Worm (Caenorhabditis elegans) whole organism, L2 larva: Measurements from ENCODE around the gene F40F8.5.

Experiments used
- F13H6.1 ChIP-seq: sonication (generic microtip); optimal IDR thresholded peaks from 2 replicates; lab custom pipeline; 2016; ENCODE audit warnings: missing genetic modification characterization, missing compliant biosample characterization
- R02D3.7 ChIP-seq: fragments of 150-350 bp; optimal IDR thresholded peaks from 2 replicates; lab custom pipeline; 2014; ENCODE audit warnings: missing biosample characterization, missing genetic modification characterization
- Y55F3AM.14 ChIP-seq: fragments of 200-800 bp; sonication (Bioruptor generic); optimal IDR thresholded peaks from 2 replicates; lab custom pipeline; 2018; ENCODE audit warnings: mild to moderate bottlenecking, missing genetic modification characterization, missing compliant biosample characterization
- ZK546.5 ChIP-seq: sonication (generic microtip); optimal IDR thresholded peaks from 2 replicates; lab custom pipeline; 2017; ENCODE audit warnings: missing biosample characterization, missing genetic modification characterization
- alr-1 ChIP-seq: fragments of 150-350 bp; optimal IDR thresholded peaks from 2 replicates; lab custom pipeline; 2014; ENCODE audit warnings: missing biosample characterization, missing genetic modification characterization
- aly-2 ChIP-seq: fragments of 150-350 bp; optimal IDR thresholded peaks from 2 replicates; lab custom pipeline; 2014; ENCODE audit warnings: missing biosample characterization, missing genetic modification characterization
- ama-1 ChIP-seq: fragments of 150-350 bp; optimal IDR thresholded peaks from 2 replicates; lab custom pipeline; 2018; ENCODE audit warnings: inconsistent platforms
- blmp-1 ChIP-seq: sonication (generic microtip); optimal IDR thresholded peaks from 2 replicates; lab custom pipeline; 2017; ENCODE audit warnings: missing genetic modification characterization, mild to moderate bottlenecking, missing compliant biosample characterization, antibody characterized with exemption, moderate library complexity; ENCODE audit not compliant: insufficient read depth
- ceh-16 ChIP-seq: fragments of 150-350 bp; optimal IDR thresholded peaks from 2 replicates; lab custom pipeline; 2014; ENCODE audit warnings: missing biosample characterization, missing genetic modification characterization
- ceh-82 ChIP-seq: fragments of 150-350 bp; optimal IDR thresholded peaks from 2 replicates; lab custom pipeline; 2014; ENCODE audit warnings: missing biosample characterization, missing genetic modification characterization
- crh-2 ChIP-seq: sonication (generic microtip); optimal IDR thresholded peaks from 2 replicates; lab custom pipeline; 2017; ENCODE audit warnings: missing biosample characterization, missing genetic modification characterization
- egl-27 ChIP-seq: sonication (generic microtip); optimal IDR thresholded peaks from 3 replicates; lab custom pipeline; 2017; ENCODE audit warnings: missing biosample characterization, missing genetic modification reagents, missing genetic modification characterization
- elt-1 ChIP-seq: fragments of 150-350 bp; optimal IDR thresholded peaks from 2 replicates; lab custom pipeline; 2014; ENCODE audit warnings: missing biosample characterization, missing genetic modification characterization
- lin-11 ChIP-seq: fragments of 150-350 bp; sonication (generic microtip); optimal IDR thresholded peaks from 2 replicates; lab custom pipeline; 2014; ENCODE audit warnings: missing biosample characterization, missing genetic modification characterization, inconsistent platforms, mixed read lengths
- lin-13 ChIP-seq: fragments of 150-350 bp; optimal IDR thresholded peaks from 2 replicates; lab custom pipeline; 2014; ENCODE audit warnings: missing biosample characterization, missing genetic modification reagents, missing genetic modification characterization
- lsy-2 ChIP-seq, 2 experiments: fragments of 150-350 bp in 1 of 2; sonication (generic microtip) in 1 of 2; optimal IDR thresholded peaks; 2 replicates each; lab custom pipeline; 2014 to 2017; ENCODE audit warnings: missing biosample characterization in 2 of 2, missing genetic modification characterization in 2 of 2
- mab-5 ChIP-seq: fragments of 150-350 bp; optimal IDR thresholded peaks from 2 replicates; lab custom pipeline; 2014; ENCODE audit warnings: missing biosample characterization, missing genetic modification characterization
- mbf-1 ChIP-seq: sonication (generic microtip); optimal IDR thresholded peaks from 2 replicates; lab custom pipeline; 2017; ENCODE audit warnings: missing biosample characterization, missing genetic modification characterization
- mdl-1 ChIP-seq, 2 experiments: fragments of 150-350 bp in 1 of 2; sonication (generic microtip) in 1 of 2; optimal IDR thresholded peaks; 2 replicates each; lab custom pipeline; 2017; ENCODE audit warnings: missing biosample characterization in 2 of 2, missing genetic modification characterization in 2 of 2
- nhr-10 ChIP-seq: sonication (generic microtip); optimal IDR thresholded peaks from 2 replicates; lab custom pipeline; 2017; ENCODE audit warnings: missing biosample characterization, missing genetic modification characterization
- nhr-11 ChIP-seq: fragments of 150-350 bp; optimal IDR thresholded peaks from 2 replicates; lab custom pipeline; 2014; ENCODE audit warnings: missing biosample characterization, missing genetic modification characterization
- nhr-12 ChIP-seq: fragments of 150-350 bp; optimal IDR thresholded peaks from 2 replicates; lab custom pipeline; 2014; ENCODE audit warnings: missing biosample characterization, missing genetic modification characterization
- nhr-129 ChIP-seq: fragments of 150-350 bp; optimal IDR thresholded peaks from 2 replicates; lab custom pipeline; 2014; ENCODE audit warnings: missing biosample characterization, missing genetic modification characterization
- nhr-21 ChIP-seq: fragments of 150-350 bp; optimal IDR thresholded peaks from 2 replicates; lab custom pipeline; 2014; ENCODE audit warnings: missing biosample characterization, missing genetic modification characterization
- nhr-23 ChIP-seq: fragments of 150-350 bp; optimal IDR thresholded peaks from 2 replicates; lab custom pipeline; 2014; ENCODE audit warnings: missing biosample characterization, missing genetic modification reagents, missing genetic modification characterization
- nhr-237 ChIP-seq: fragments of 150-350 bp; optimal IDR thresholded peaks from 2 replicates; lab custom pipeline; 2014; ENCODE audit warnings: missing biosample characterization, missing genetic modification characterization
- nhr-25 ChIP-seq: fragments of 150-350 bp; sonication (generic microtip); optimal IDR thresholded peaks from 3 replicates; lab custom pipeline; 2014; ENCODE audit warnings: missing biosample characterization, missing genetic modification characterization
- nhr-6 ChIP-seq: fragments of 150-350 bp; optimal IDR thresholded peaks from 2 replicates; lab custom pipeline; 2014; ENCODE audit warnings: missing biosample characterization, missing genetic modification characterization
- nhr-77 ChIP-seq: fragments of 150-350 bp; optimal IDR thresholded peaks from 2 replicates; lab custom pipeline; 2014; ENCODE audit warnings: missing biosample characterization, missing genetic modification characterization
- skn-1 ChIP-seq: sonication (generic microtip); optimal IDR thresholded peaks from 2 replicates; lab custom pipeline; 2017; ENCODE audit warnings: missing biosample characterization, missing genetic modification characterization
- sma-3 ChIP-seq: sonication (generic microtip); optimal IDR thresholded peaks from 2 replicates; lab custom pipeline; 2016; ENCODE audit warnings: missing genetic modification reagents, missing genetic modification characterization, missing compliant biosample characterization
- sma-9 ChIP-seq, 2 experiments: fragments of 150-350 bp in 1 of 2; sonication (generic microtip) in 1 of 2; optimal IDR thresholded peaks; 2 replicates each; lab custom pipeline; 2014 to 2016; ENCODE audit warnings: missing genetic modification characterization in 2 of 2, mild to moderate bottlenecking in 1 of 2, missing biosample characterization in 1 of 2, missing compliant biosample characterization in 1 of 2, missing genetic modification reagents in 1 of 2, moderate library complexity in 1 of 2
- unc-39 ChIP-seq: fragments of 150-350 bp; optimal IDR thresholded peaks from 2 replicates; lab custom pipeline; 2014; ENCODE audit warnings: missing biosample characterization, missing genetic modification characterization
- unc-55 ChIP-seq: fragments of 150-350 bp; sonication (generic microtip); optimal IDR thresholded peaks from 3 replicates; lab custom pipeline; 2014; ENCODE audit warnings: missing biosample characterization, missing genetic modification reagents, missing genetic modification characterization
- unc-62 ChIP-seq: fragments of 150-350 bp; optimal IDR thresholded peaks from 2 replicates; lab custom pipeline; 2014; ENCODE audit warnings: missing biosample characterization, missing genetic modification reagents, missing genetic modification characterization
- zag-1 ChIP-seq: fragments of 150-350 bp; optimal IDR thresholded peaks from 2 replicates; lab custom pipeline; 2014; ENCODE audit warnings: missing biosample characterization, missing genetic modification characterization
- ztf-1 ChIP-seq: fragments of 200-800 bp; sonication (Bioruptor generic); conservative IDR thresholded peaks from 2 replicates; pipeline ENCODE4 v1.3.6; 2022; ENCODE audit warnings: missing genetic modification characterization, missing compliant biosample characterization
- ztf-11 ChIP-seq: sonication (generic microtip); optimal IDR thresholded peaks from 2 replicates; lab custom pipeline; 2017; ENCODE audit warnings: missing biosample characterization, missing genetic modification characterization

The F40F8.5 gene

DNA sequence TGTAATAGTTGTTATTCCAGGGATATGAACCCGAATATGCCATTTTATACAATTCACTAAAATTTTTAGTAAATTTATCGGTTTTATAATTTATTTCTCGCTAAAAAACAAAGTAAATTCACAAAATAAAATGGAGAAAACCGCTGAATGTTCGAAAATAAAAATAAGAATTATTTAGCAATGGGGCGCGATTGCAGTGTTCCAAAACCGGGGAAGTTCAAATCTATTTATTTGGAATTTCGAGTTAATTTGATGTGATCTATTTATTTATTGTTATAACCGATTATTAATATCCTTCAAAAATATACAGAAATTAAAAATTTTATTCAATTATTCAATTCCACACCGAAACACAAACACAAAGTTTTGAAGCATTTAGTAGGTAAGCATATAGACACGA is 2.2 kb downstream of the F40F8.5 start, which contains the start of gene F40F8.11 (continued):
- TF ChIP-seq unc-62 (GFP tag; lab: Kevin White, UChicago) = no peak
- TF ChIP-seq nhr-25 (tag; lab: Kevin White, UChicago) = peak; percentile 38
- TF ChIP-seq ceh-16 (tag; lab: Kevin White, UChicago) = no peak
- peak; percentile 15 for TF ChIP-seq F13H6.1 (tag; lab: Kevin White, UChicago)
- TF ChIP-seq ama-1 = no peak
- no peak for TF ChIP-seq nhr-23 (tag; lab: Kevin White, UChicago)
- no peak for TF ChIP-seq mbf-1
- TF ChIP-seq alr-1 (tag; lab: Kevin White, UChicago) = no peak
- peak; percentile 54 for TF ChIP-seq lin-13 (GFP tag; lab: Kevin White, UChicago)
- TF ChIP-seq blmp-1 = no peak
- TF ChIP-seq aly-2 (tag; lab: Kevin White, UChicago) = no peak
- no peak for TF ChIP-seq sma-3
- no peak for TF ChIP-seq skn-1 (tag; lab: Kevin White, UChicago)
- no peak for TF ChIP-seq zag-1
- TF ChIP-seq ceh-82 (tag; lab: Kevin White, UChicago) = no peak
- TF ChIP-seq ztf-1 (GFP tag; lab: Robert Waterston, UW) = no peak
- peak; percentile 1 for TF ChIP-seq nhr-129 (tag; lab: Kevin White, UChicago)
- no peak for TF ChIP-seq nhr-12
- no peak for TF ChIP-seq Y55F3AM.14 (GFP tag; lab: Kevin White, UChicago)
- no peak for TF ChIP-seq ztf-11 (tag; lab: Kevin White, UChicago)
- no peak for TF ChIP-seq egl-27 (tag; lab: Kevin White, UChicago)
- TF ChIP-seq nhr-21 (tag; lab: Kevin White, UChicago) = no peak
- peak; percentile 44 for TF ChIP-seq mab-5 (tag; lab: Kevin White, UChicago)
- TF ChIP-seq, all 48 proteins: peak for 11

DNA sequence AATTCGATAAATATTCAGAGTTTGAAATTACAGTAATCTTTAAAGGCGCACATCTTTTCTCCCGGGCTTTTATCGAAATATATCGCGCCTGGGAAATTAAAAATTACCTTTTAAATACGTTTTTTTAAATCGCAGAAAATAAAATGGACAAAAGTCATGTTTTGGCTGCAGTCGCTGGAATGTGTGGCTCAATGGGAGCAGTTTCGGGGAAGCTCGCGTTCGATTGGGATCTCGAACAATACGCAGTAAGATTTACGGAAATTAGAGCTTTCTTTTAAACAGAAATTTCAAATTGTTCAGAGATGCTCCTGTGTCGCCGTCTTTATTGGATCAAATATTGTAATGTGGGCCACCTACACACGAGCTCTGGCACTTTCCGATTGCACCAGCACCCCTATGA is 5.2 kb downstream of the F40F8.5 start, which contains the start of gene F40F8.12:
Gene F40F8.12, plus strand, starts transcription at position 301 of the 400 bp plus-strand sequence.
- TF ChIP-seq unc-55 (GFP tag; lab: Kevin White, UChicago) (no peak), nhr-23 (tag; lab: Kevin White, UChicago) (no peak), nhr-6 (tag; lab: Kevin White, UChicago) (no peak), elt-1 (tag; lab: Kevin White, UChicago) (no peak), crh-2 (tag; lab: Kevin White, UChicago) (no peak), unc-39 (tag; lab: Kevin White, UChicago) (no peak)

DNA sequence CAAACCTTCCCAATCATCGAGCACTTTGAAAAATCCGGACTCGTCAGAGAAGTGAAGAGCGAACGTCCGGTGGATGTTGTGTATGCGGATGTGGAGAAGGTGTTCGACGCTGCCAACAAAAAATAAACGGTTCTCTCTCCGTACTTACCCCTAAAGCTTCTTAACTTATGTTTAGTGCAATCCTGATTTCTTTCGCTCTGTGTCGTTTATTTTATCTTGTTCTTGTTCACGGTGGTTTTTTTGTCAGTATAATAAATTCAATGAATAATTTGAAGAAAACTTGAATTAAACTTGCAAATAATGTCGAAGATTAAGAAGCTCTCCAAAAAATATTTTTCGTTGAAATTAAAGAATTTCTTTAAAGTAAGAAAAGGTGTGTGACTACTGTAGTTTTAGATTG is 5.7 kb downstream of the F40F8.5 start, which contains the start of gene F40F8.3:
Gene F40F8.3, plus strand, starts transcription at position 301 of the 400 bp plus-strand sequence.
- TF ChIP-seq nhr-12 (no peak), blmp-1 (no peak), nhr-237 (tag; lab: Kevin White, UChicago) (no peak), ceh-16 (tag; lab: Kevin White, UChicago) (no peak), nhr-77 (tag; lab: Kevin White, UChicago) (no peak), ceh-82 (tag; lab: Kevin White, UChicago) (no peak)

DNA sequence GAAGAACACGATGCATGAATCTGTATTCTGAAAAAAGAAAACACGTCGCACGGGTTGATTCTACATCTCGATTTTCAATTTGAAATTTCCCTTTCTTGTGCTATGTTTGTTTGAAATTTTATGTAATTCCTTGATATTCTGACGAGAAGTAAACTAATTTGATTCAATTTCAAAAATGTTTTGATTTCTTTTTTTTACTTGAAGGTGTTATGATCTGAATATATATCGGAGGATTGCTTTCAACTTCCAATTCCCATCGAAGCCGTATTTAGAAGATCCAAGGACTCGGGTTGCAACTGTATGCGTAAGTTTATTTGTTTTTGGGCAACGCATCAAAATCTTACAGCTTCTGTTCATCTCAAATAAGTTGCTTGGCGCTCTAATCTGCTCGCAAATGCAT is 7.4 kb downstream of the F40F8.5 start, which contains the start of gene F40F8.1:
Gene F40F8.1, plus strand, starts transcription at position 301 of the 400 bp plus-strand sequence.
- no peak for TF ChIP-seq nhr-237 (tag; lab: Kevin White, UChicago)
- TF ChIP-seq R02D3.7 = no peak
- no peak for TF ChIP-seq nhr-21 (tag; lab: Kevin White, UChicago)
- TF ChIP-seq ZK546.5 (tag; lab: Kevin White, UChicago) = no peak
- no peak for TF ChIP-seq nhr-12
- no peak for TF ChIP-seq sma-9 (GFP tag; optimal IDR thresholded peaks at IDR 0.05; lab: Kevin White, UChicago)
- TF ChIP-seq sma-9 (tag; optimal IDR thresholded peaks at IDR 0.05; lab: Kevin White, UChicago) = no peak
- TF ChIP-seq lin-11 (tag; lab: Kevin White, UChicago) = no peak
- TF ChIP-seq ama-1 = no peak
- TF ChIP-seq nhr-10 (tag; lab: Kevin White, UChicago) = no peak
- no peak for TF ChIP-seq ztf-11 (tag; lab: Kevin White, UChicago)
- TF ChIP-seq lsy-2 (tag; optimal IDR thresholded peaks at IDR 0.05; lab: Kevin White, UChicago) = no peak
- no peak for TF ChIP-seq unc-55 (GFP tag; lab: Kevin White, UChicago)
- no peak for TF ChIP-seq mdl-1 (tag; optimal IDR thresholded peaks at IDR 0.05; lab: Kevin White, UChicago)
- TF ChIP-seq nhr-11 = no peak
- TF ChIP-seq ztf-1 (GFP tag; lab: Robert Waterston, UW) = no peak
